Fruit fly (Drosophila melanogaster): ENCODE results near the gene alphaKap4.

- TF ChIP-seq CG12605 (GFP tag; IDR thresholded peaks at IDR 0.05) (no peak), CG13204 (GFP tag; optimal IDR thresholded peaks at IDR 0.05) (no peak), Pif1A (GFP tag; optimal IDR thresholded peaks at IDR 0.05) (no peak), Ets98B (GFP tag; IDR thresholded peaks at IDR 0.05) (no peak), CG10348 (GFP tag; IDR thresholded peaks at IDR 0.05) (no peak), CG15710 (tag; optimal IDR thresholded peaks at IDR 0.05) (peak; percentile 18), CG8301 (tag; optimal IDR thresholded peaks at IDR 0.05) (no peak), CG8159 (tag; optimal IDR thresholded peaks at IDR 0.05) (peak; percentile 47), rn (GFP tag; IDR thresholded peaks at IDR 0.05) (no peak)
These were observed 11.3 kb upstream of the alphaKap4 start for dm6 chr3L:6022142-6022541.
